Worm (Caenorhabditis elegans) whole organism, late embryonic: ENCODE data around the gene unc-1.

Experiments used
- K02D7.2 ChIP-seq: sonication (generic microtip); optimal IDR thresholded peaks from 2 replicates; lab custom pipeline; 2017; ENCODE audit warnings: mild to moderate bottlenecking, missing genetic modification characterization, missing compliant biosample characterization
- Y22D7AL.16 ChIP-seq: sonication (generic microtip); optimal IDR thresholded peaks from 2 replicates; lab custom pipeline; 2016; ENCODE audit warnings: missing genetic modification characterization, missing compliant biosample characterization
- ama-1 ChIP-seq: fragments of 150-350 bp; optimal IDR thresholded peaks from 2 replicates; lab custom pipeline; 2014
- ceh-34 ChIP-seq: sonication (generic microtip); optimal IDR thresholded peaks from 2 replicates; lab custom pipeline; 2016; ENCODE audit warnings: mild to moderate bottlenecking, missing genetic modification characterization, missing compliant biosample characterization
- ceh-48 ChIP-seq: sonication (generic microtip); optimal IDR thresholded peaks from 2 replicates; lab custom pipeline; 2016; ENCODE audit warnings: missing genetic modification characterization, inconsistent platforms, missing compliant biosample characterization
- dmd-4 ChIP-seq: sonication (generic microtip); optimal IDR thresholded peaks from 2 replicates; lab custom pipeline; 2016; ENCODE audit warnings: borderline replicate concordance, missing genetic modification characterization, missing compliant biosample characterization
- fkh-6 ChIP-seq: sonication (generic microtip); optimal IDR thresholded peaks from 2 replicates; lab custom pipeline; 2016; ENCODE audit warnings: missing genetic modification characterization, missing compliant biosample characterization
- hlh-6 ChIP-seq: sonication (generic microtip); optimal IDR thresholded peaks from 2 replicates; lab custom pipeline; 2016; ENCODE audit warnings: missing genotype, missing genetic modification characterization, missing compliant biosample characterization
- lin-11 ChIP-seq: fragments of 200-800 bp; sonication (Bioruptor generic); optimal IDR thresholded peaks from 2 replicates; lab custom pipeline; 2018; ENCODE audit warnings: mild to moderate bottlenecking, missing genetic modification characterization, missing compliant biosample characterization
- nfya-1 ChIP-seq: sonication (generic microtip); optimal IDR thresholded peaks from 2 replicates; lab custom pipeline; 2017; ENCODE audit warnings: missing genetic modification characterization, mild to moderate bottlenecking, missing compliant biosample characterization, antibody characterized with exemption, moderate library complexity
- nhr-11 ChIP-seq: fragments of 150-350 bp; optimal IDR thresholded peaks from 2 replicates; lab custom pipeline; 2014; ENCODE audit warnings: missing biosample characterization, missing genetic modification characterization
- ttx-3 ChIP-seq: sonication (generic microtip); optimal IDR thresholded peaks from 2 replicates; lab custom pipeline; 2016; ENCODE audit warnings: missing genetic modification reagents, missing genetic modification characterization, missing compliant biosample characterization
- unc-86 ChIP-seq: sonication (generic microtip); optimal IDR thresholded peaks from 2 replicates; lab custom pipeline; 2016; ENCODE audit warnings: missing genetic modification characterization, missing compliant biosample characterization
- ztf-16 ChIP-seq: sonication (generic microtip); optimal IDR thresholded peaks from 2 replicates; lab custom pipeline; 2017; ENCODE audit warnings: missing genetic modification characterization, missing compliant biosample characterization

- TF ChIP-seq hlh-6 (tag; lab: Kevin White, UChicago) = no peak
- no peak for TF ChIP-seq dmd-4 (tag; lab: Kevin White, UChicago)
- TF ChIP-seq ceh-34 (tag; lab: Kevin White, UChicago) = no peak
- no peak for TF ChIP-seq fkh-6 (tag; lab: Kevin White, UChicago)
- no peak for TF ChIP-seq nfya-1 (tag; lab: Kevin White, UChicago)
- no peak for TF ChIP-seq ztf-16 (tag; lab: Kevin White, UChicago)
- no peak for TF ChIP-seq nhr-11
- no peak for TF ChIP-seq K02D7.2 (tag; lab: Kevin White, UChicago)
- TF ChIP-seq lin-11 (tag; lab: Kevin White, UChicago) = no peak
- no peak for TF ChIP-seq ttx-3 (tag; lab: Kevin White, UChicago)
- TF ChIP-seq ceh-48 (tag; lab: Kevin White, UChicago) = no peak
- TF ChIP-seq ama-1 (lab: Kevin White, UChicago) = no peak
- TF ChIP-seq unc-86 (tag; lab: Kevin White, UChicago) = no peak
- TF ChIP-seq Y22D7AL.16 (tag; lab: Kevin White, UChicago) = no peak
These were observed 9.3 kb downstream of the unc-1 start for ce11 chrX:1052960-1053359.
